Fruit fly (Drosophila melanogaster) whole organism, wandering third instar larva: ENCODE data around the gene CG31089.

Experiments
- Abd-B ChIP-seq: fragments of >200 bp; optimal IDR thresholded peaks from 2 replicates; lab custom pipeline; 2017; ENCODE audit warnings: missing biosample characterization, missing genetic modification characterization
- CG32264 ChIP-seq: fragments of 200-800 bp; sonication (Bioruptor generic); optimal IDR thresholded peaks from 2 replicates; lab custom pipeline; 2016; ENCODE audit warnings: missing biosample characterization, missing genetic modification characterization
- CrebA ChIP-seq: fragments of 200-800 bp; sonication (Bioruptor generic); optimal IDR thresholded peaks from 2 replicates; lab custom pipeline; 2016; ENCODE audit warnings: missing biosample characterization, mild to moderate bottlenecking, missing genetic modification characterization, borderline replicate concordance
- Dfd ChIP-seq: fragments of >200 bp; optimal IDR thresholded peaks from 2 replicates; lab custom pipeline; 2017; ENCODE audit warnings: missing biosample characterization, missing genetic modification characterization
- GATAd ChIP-seq: sonication (Bioruptor generic); optimal IDR thresholded peaks from 2 replicates; lab custom pipeline; 2016; ENCODE audit warnings: missing biosample characterization, missing genetic modification characterization
- HLH106 ChIP-seq: fragments of 200-800 bp; optimal IDR thresholded peaks from 3 replicates; lab custom pipeline; 2019; ENCODE audit warnings: missing biosample characterization, mild to moderate bottlenecking, missing genetic modification characterization, moderate library complexity
- Hnf4 ChIP-seq: fragments of 200-800 bp; sonication (Bioruptor generic); optimal IDR thresholded peaks from 2 replicates; lab custom pipeline; 2016; ENCODE audit warnings: missing biosample characterization, mild to moderate bottlenecking, missing genetic modification characterization
- Hr78 ChIP-seq: fragments of >200 bp; optimal IDR thresholded peaks from 2 replicates; lab custom pipeline; 2017; ENCODE audit warnings: missing biosample characterization, missing genetic modification characterization
- Hr83 ChIP-seq: fragments of 200-300 bp; sonication (Bioruptor generic); optimal IDR thresholded peaks from 2 replicates; lab custom pipeline; 2016; ENCODE audit warnings: missing biosample characterization, mild to moderate bottlenecking, missing genetic modification characterization, moderate library complexity; ENCODE audit not compliant: poor library complexity, severe bottlenecking
- N ChIP-seq: fragments of >200 bp; optimal IDR thresholded peaks from 2 replicates; lab custom pipeline; 2018; ENCODE audit warnings: missing biosample characterization, missing external identifiers, missing genetic modification characterization
- OdsH ChIP-seq: fragments of 200-800 bp; sonication (Bioruptor generic); optimal IDR thresholded peaks from 2 replicates; lab custom pipeline; 2016; ENCODE audit warnings: missing biosample characterization, mild to moderate bottlenecking, missing genetic modification characterization
- Rel ChIP-seq, 2 experiments: fragments of 200-800 bp; sonication (Bioruptor generic) in 1 of 2; optimal IDR thresholded peaks; 2 replicates in 1 of 2; 3 replicates in 1 of 2; lab custom pipeline; 2016 to 2019; ENCODE audit warnings: mild to moderate bottlenecking in 2 of 2, missing biosample characterization in 2 of 2, missing genetic modification characterization in 2 of 2, moderate library complexity in 1 of 2
- br ChIP-seq: fragments of 200-800 bp; sonication (Bioruptor generic); optimal IDR thresholded peaks from 2 replicates; lab custom pipeline; 2016; ENCODE audit warnings: missing biosample characterization, missing genetic modification characterization
- brk ChIP-seq: fragments of 200-800 bp; sonication (Bioruptor generic); optimal IDR thresholded peaks from 2 replicates; lab custom pipeline; 2016; ENCODE audit warnings: missing biosample characterization, mild to moderate bottlenecking, missing genetic modification characterization
- dl ChIP-seq, 2 experiments: fragments of 175-275, 200-275 bp in 1 of 2; fragments of 200-275 bp in 1 of 2; sonication (Bioruptor generic); optimal IDR thresholded peaks; lab custom pipeline; 2018; ENCODE audit warnings: mild to moderate bottlenecking in 2 of 2, missing biosample characterization in 2 of 2, missing genetic modification characterization in 2 of 2, moderate library complexity in 2 of 2; ENCODE audit not compliant: partially characterized antibody in 2 of 2, insufficient read depth in 1 of 2
- dmrt93B ChIP-seq: fragments of 200-800 bp; sonication (Bioruptor generic); optimal IDR thresholded peaks from 2 replicates; lab custom pipeline; 2018; ENCODE audit warnings: missing biosample characterization, mild to moderate bottlenecking, missing genetic modification characterization
- dsf ChIP-seq: sonication (Bioruptor generic); optimal IDR thresholded peaks from 2 replicates; lab custom pipeline; 2016; ENCODE audit warnings: missing biosample characterization, missing genetic modification characterization, borderline replicate concordance
- ey ChIP-seq: fragments of 200-800 bp; sonication (Bioruptor generic); optimal IDR thresholded peaks from 2 replicates; lab custom pipeline; 2016; ENCODE audit warnings: missing biosample characterization, missing genetic modification characterization
- foxo ChIP-seq, 2 experiments: fragments of 200-800 bp; sonication (Bioruptor generic); optimal IDR thresholded peaks; 2 replicates in 1 of 2; 3 replicates in 1 of 2; lab custom pipeline; 2016 to 2017; ENCODE audit warnings: missing biosample characterization in 2 of 2, missing genetic modification characterization in 2 of 2
- fru ChIP-seq: fragments of 200-800 bp; sonication (Bioruptor generic); optimal IDR thresholded peaks from 3 replicates; lab custom pipeline; 2016; ENCODE audit warnings: missing biosample characterization, mild to moderate bottlenecking, missing genetic modification characterization
- h ChIP-seq: fragments of 200-800 bp; sonication (Bioruptor generic); optimal IDR thresholded peaks from 3 replicates; lab custom pipeline; 2016; ENCODE audit warnings: missing biosample characterization, mild to moderate bottlenecking, missing genetic modification characterization
- jim ChIP-seq: fragments of 175-275, 200-325 bp; sonication (Bioruptor generic); optimal IDR thresholded peaks from 2 replicates; lab custom pipeline; 2016; ENCODE audit warnings: missing biosample characterization, mild to moderate bottlenecking, missing genetic modification characterization
- lola ChIP-seq: fragments of >200 bp; optimal IDR thresholded peaks from 2 replicates; lab custom pipeline; 2017; ENCODE audit warnings: missing biosample characterization, missing genetic modification characterization
- psq ChIP-seq: fragments of 200-800 bp; sonication (Bioruptor generic); optimal IDR thresholded peaks from 3 replicates; lab custom pipeline; 2017; ENCODE audit warnings: missing biosample characterization, mild to moderate bottlenecking, missing genetic modification characterization, moderate library complexity
- rgr ChIP-seq: fragments of 200-800 bp; sonication (Bioruptor generic); optimal IDR thresholded peaks from 3 replicates; lab custom pipeline; 2016; ENCODE audit warnings: missing biosample characterization, mild to moderate bottlenecking, missing genetic modification characterization
- sage ChIP-seq: fragments of 200-800 bp; sonication (Bioruptor generic); optimal IDR thresholded peaks from 2 replicates; lab custom pipeline; 2016; ENCODE audit warnings: missing biosample characterization, mild to moderate bottlenecking, missing genetic modification characterization
- sv ChIP-seq: fragments of 200-800 bp; sonication (Bioruptor generic); optimal IDR thresholded peaks from 3 replicates; lab custom pipeline; 2016; ENCODE audit warnings: missing biosample characterization, missing genetic modification characterization
- tai ChIP-seq: sonication (Bioruptor generic); optimal IDR thresholded peaks from 2 replicates; lab custom pipeline; 2016; ENCODE audit warnings: missing biosample characterization, missing genetic modification characterization
- usp ChIP-seq: fragments of >200 bp; optimal IDR thresholded peaks from 2 replicates; lab custom pipeline; 2017; ENCODE audit warnings: missing biosample characterization, missing genetic modification characterization
- woc ChIP-seq: sonication (Bioruptor generic); optimal IDR thresholded peaks from 2 replicates; lab custom pipeline; 2016; ENCODE audit warnings: missing biosample characterization, mild to moderate bottlenecking, missing genetic modification characterization

The CG31089 gene

DNA sequence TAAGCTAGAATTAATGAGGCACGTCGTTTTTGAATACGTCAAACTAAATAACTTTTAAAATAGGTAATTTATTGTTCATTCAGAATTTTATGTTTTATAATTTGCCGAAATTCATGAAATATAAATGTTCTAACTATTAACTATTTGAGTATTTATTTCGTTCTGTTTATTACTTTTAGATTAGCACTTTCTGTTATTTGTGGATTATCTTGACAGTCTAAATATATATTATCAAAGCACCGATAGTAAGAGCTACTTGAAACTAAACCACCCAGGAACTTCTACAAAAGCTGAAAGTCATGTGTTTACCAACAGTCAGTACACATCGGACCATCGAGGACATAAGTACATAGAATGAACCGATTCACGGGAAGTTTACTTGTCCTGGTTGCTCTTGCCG lies at the start of gene CG31089:
Gene CG31089, plus strand, starts transcription at position 301 of the 400 bp plus-strand sequence.
- no peak for TF ChIP-seq CrebA
- no peak for TF ChIP-seq Dfd (GFP tag; lab: Kevin White, UChicago)
- no peak for TF ChIP-seq fru
- no peak for TF ChIP-seq GATAd (GFP tag; lab: Kevin White, UChicago)
- TF ChIP-seq psq (GFP tag; lab: Kevin White, UChicago) = no peak
- TF ChIP-seq br = no peak
- no peak for TF ChIP-seq lola (GFP tag; lab: Kevin White, UChicago)
- TF ChIP-seq HLH106 = no peak
- no peak for TF ChIP-seq brk
- TF ChIP-seq Hnf4 (GFP tag; lab: Kevin White, UChicago) = no peak
- no peak for TF ChIP-seq usp
- TF ChIP-seq OdsH (GFP tag; lab: Kevin White, UChicago) = no peak
- TF ChIP-seq Rel (GFP tag; optimal IDR thresholded peaks at IDR 0.05; lab: Kevin White, UChicago) = no peak
- no peak for TF ChIP-seq Rel (tag; optimal IDR thresholded peaks at IDR 0.05; lab: Kevin White, UChicago)

DNA sequence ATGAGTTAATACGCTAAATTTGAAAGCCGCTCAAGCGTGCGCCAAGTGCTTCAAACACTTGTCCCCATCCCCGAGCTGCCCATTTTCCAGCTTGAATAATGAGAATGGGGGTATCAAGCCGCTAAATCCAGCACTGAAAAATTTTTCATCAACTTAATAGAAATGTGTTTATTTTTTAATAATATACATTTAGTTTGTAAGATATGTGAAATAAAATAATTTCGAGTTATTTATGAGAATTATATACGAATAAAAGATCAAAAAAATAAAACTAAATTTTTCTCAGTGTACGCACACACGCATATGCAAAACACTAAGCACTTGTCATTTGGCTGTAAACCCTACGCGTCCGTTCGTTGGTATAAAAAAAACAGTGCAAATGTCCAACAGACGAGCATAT lies 47.6 kb upstream of the CG31089 start:
- TF ChIP-seq HLH106 = peak; percentile 13
- no peak for TF ChIP-seq rgr (GFP tag; lab: Kevin White, UChicago)

DNA sequence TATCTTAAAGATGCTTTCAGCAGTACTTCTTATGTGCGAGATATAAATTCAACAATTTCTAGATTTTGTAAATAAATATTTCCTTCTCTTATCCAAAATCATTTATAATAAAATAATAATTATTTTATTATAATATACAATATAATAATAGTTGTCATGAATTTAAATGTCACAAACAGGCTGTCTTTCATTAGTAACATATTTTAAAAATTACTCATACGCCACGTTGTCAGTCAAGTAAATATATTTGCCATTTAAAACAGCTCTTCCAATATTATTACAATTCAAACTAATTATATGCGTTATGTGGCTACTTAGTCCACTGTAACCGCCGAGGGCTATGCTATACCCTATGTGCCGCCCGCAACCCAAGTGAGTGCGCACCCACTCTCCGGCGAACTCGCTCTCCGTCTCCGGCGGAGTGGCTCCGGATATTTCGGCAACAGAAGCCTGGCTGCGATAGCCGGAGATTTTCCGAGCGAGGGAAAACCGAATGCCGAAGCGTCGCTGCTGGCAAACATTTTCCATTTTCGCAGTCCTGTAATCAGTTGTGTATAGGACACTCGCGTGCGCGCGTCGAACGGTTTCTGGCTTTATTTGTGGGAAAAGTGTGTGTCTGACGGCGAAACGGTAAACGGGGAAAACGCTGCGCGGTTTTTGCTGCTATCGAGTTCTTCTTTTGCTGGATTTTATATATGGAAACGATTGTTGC lies 46.7 kb upstream of the CG31089 start, which contains the start of gene CG5890:
Gene CG5890, plus strand, starts transcription at position 561 of the 712 bp plus-strand sequence.
- TF ChIP-seq CG32264 (GFP tag; lab: Kevin White, UChicago) = no peak
- no peak for TF ChIP-seq jim (GFP tag; lab: Kevin White, UChicago)
- no peak for TF ChIP-seq dmrt93B (GFP tag; lab: Kevin White, UChicago)
- TF ChIP-seq ey (GFP tag; lab: Kevin White, UChicago) = no peak
- no peak for TF ChIP-seq fru
- TF ChIP-seq OdsH (GFP tag; lab: Kevin White, UChicago) = no peak
- no peak for TF ChIP-seq sv (GFP tag; lab: Kevin White, UChicago)
- TF ChIP-seq lola (GFP tag; lab: Kevin White, UChicago) = no peak
- TF ChIP-seq Dfd (GFP tag; lab: Kevin White, UChicago) = no peak
- TF ChIP-seq sage (GFP tag; lab: Kevin White, UChicago) = no peak
- TF ChIP-seq Abd-B (GFP tag; lab: Kevin White, UChicago) = no peak
- TF ChIP-seq h (GFP tag; lab: Kevin White, UChicago) = no peak
- no peak for TF ChIP-seq tai (GFP tag; lab: Kevin White, UChicago)
- no peak for TF ChIP-seq dsf (GFP tag; lab: Kevin White, UChicago)
- no peak for TF ChIP-seq br
- TF ChIP-seq Hnf4 (GFP tag; lab: Kevin White, UChicago) = no peak
- no peak for TF ChIP-seq rgr (GFP tag; lab: Kevin White, UChicago)
- no peak for TF ChIP-seq woc (GFP tag; lab: Kevin White, UChicago)
- no peak for TF ChIP-seq N
- TF ChIP-seq Hr78 = no peak

DNA sequence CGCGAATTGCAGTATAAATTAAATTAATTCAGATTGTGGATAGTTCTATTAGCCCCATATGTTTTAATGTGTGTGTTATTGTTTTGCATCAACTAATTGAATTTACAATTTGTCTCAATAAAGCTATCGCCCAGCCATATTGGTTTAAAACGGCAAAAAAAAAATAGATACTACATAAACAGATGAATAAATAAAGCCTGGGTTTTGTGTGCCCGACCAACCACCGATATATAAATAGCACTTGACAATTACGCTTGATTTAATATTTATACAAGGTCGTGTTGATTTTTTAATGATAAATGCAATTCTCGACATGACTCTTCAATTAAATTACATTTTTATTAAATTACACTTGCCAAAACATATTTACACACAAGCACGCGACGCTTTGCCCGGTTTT lies 32.1 kb upstream of the CG31089 start:
- no peak for TF ChIP-seq OdsH (GFP tag; lab: Kevin White, UChicago)
- TF ChIP-seq Hr83 = peak; percentile 15
- TF ChIP-seq, all 38 proteins: peak for 1

DNA sequence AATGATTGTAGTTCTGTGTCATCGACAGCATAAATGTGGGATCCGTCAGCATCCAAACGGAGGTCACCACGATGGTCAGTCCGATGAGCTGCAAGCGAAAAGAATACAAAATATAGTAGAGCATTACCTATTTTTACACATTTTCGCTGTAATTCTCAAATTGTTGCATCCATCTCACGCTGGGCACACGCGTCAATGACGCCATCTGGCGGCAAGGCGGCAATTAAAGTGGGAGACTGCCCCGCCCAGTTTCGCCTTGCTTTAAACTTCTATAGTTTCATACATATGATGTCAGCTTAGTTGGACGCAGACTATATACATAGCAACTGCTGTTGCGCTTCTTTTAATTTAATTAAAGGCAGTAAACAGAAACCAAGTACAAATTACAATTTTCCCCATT lies 25.8 kb upstream of the CG31089 start:
- no peak for TF ChIP-seq N
- TF ChIP-seq CrebA = no peak
- no peak for TF ChIP-seq dl (GFP tag; optimal IDR thresholded peaks at IDR 0.05; lab: Kevin White, UChicago; ENCODE audit: insufficient read depth in 1 of 2, partially characterized antibody in 2 of 2)
- no peak for TF ChIP-seq foxo (GFP tag; optimal IDR thresholded peaks at IDR 0.05; lab: Kevin White, UChicago)
- TF ChIP-seq sv (GFP tag; lab: Kevin White, UChicago) = no peak
- no peak for TF ChIP-seq sage (GFP tag; lab: Kevin White, UChicago)
- TF ChIP-seq tai (GFP tag; lab: Kevin White, UChicago) = no peak
- TF ChIP-seq Abd-B (GFP tag; lab: Kevin White, UChicago) = no peak
- no peak for TF ChIP-seq GATAd (GFP tag; lab: Kevin White, UChicago)
- TF ChIP-seq jim (GFP tag; lab: Kevin White, UChicago) = no peak
